Worm (Caenorhabditis elegans): Measurements from ENCODE around the gene ral-1.

Gene ral-1

DNA sequence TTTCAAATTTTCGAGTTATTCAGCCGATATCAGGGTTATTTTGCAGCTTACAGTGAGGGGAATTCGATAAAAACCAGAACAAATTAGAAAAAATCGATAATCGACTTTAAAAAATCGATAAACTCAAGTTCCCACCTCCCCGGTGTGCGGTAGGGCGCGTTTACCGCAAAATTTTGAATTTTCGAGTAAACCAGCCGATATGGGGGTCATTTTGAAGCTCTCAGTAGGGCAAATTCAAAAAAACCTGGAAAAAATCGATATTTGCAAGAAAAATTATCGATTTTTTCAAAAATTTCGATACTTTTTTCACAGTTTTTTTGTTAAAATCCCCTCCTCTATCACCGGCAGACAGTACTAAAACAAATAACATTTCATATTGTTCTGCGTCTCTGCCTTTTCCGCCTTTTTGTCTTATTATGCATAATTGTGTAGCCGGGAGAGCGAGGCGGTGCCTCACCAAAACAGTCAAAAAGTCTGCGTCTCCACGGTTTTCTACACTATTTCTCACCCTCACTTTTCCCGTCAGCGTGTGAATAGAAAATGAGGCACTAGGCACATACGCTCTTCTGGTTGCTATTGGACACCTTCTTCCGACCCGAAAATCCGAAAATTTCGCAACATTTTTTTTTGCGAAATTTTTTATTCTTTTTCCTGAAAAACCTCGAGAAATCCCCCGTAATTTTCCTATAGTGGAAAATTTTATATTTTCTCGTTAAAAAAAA lies at the start of gene ral-1:
ral-1 (plus strand) TSS at position 435 of the 722 bp plus-strand sequence.
- TF ChIP-seq bed-3 (GFP tag; optimal IDR thresholded peaks at IDR 0.05) (no peak), mab-5 (tag; optimal IDR thresholded peaks at IDR 0.05) (no peak), ceh-39 (tag; optimal IDR thresholded peaks at IDR 0.05) (no peak), M03D4.4 (tag; optimal IDR thresholded peaks at IDR 0.05) (no peak), lin-32 (GFP tag; optimal IDR thresholded peaks at IDR 0.05) (no peak), ham-2 (GFP tag; optimal IDR thresholded peaks at IDR 0.05) (peak; percentile 60), nhr-237 (tag; optimal IDR thresholded peaks at IDR 0.05) (no peak), sem-2 (GFP tag; optimal IDR thresholded peaks at IDR 0.05) (no peak), snpc-4 (tag; optimal IDR thresholded peaks at IDR 0.05) (no peak), cnd-1 (tag; optimal IDR thresholded peaks at IDR 0.05) (no peak), flh-1 (GFP tag; optimal IDR thresholded peaks at IDR 0.05) (no peak), nhr-12 (tag; optimal IDR thresholded peaks at IDR 0.05) (no peak), pha-4 (tag; optimal IDR thresholded peaks at IDR 0.05) (no peak), ces-1 (GFP tag; optimal IDR thresholded peaks at IDR 0.05) (no peak), lin-13 (tag; optimal IDR thresholded peaks at IDR 0.05) (no peak), mep-1 (tag; optimal IDR thresholded peaks at IDR 0.05) (no peak), elt-1 (tag; optimal IDR thresholded peaks at IDR 0.05; ENCODE audit: borderline replicate concordance, insufficient read depth) (no peak), blmp-1 (tag; optimal IDR thresholded peaks at IDR 0.05) (no peak), tbx-8 (GFP tag; optimal IDR thresholded peaks at IDR 0.05) (no peak), ztf-11 (tag; optimal IDR thresholded peaks at IDR 0.05) (peak; percentile 2), lsy-2 (tag; optimal IDR thresholded peaks at IDR 0.05) (peak; percentile 1), unc-62 (GFP tag; optimal IDR thresholded peaks at IDR 0.05) (peak; percentile 1), nhr-28 (tag; optimal IDR thresholded peaks at IDR 0.05) (no peak), drap-1 (GFP tag; optimal IDR thresholded peaks at IDR 0.05) (no peak), elt-3 (tag; optimal IDR thresholded peaks at IDR 0.05) (no peak), nhr-2 (tag; optimal IDR thresholded peaks at IDR 0.05) (no peak)

DNA sequence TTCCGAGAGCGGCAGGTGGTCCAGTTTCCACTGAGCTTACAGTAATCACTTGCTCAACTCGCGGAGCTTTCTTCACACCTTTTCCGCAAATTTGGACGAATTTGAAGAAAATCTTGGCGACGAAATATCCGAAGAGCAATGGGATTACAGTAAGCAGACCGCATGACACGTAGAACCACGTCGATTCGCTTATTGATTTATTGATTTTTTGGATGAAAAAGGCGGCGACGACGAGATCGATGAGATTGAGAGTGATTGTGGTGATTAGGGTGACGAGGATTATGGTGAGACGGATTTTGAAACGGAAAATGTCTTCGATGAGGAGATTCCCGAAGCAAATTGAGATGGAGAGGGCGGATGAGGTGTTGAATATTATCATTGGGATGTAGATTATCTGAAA lies 47.4 kb upstream of the ral-1 start:
- TF ChIP-seq mep-1 (tag; optimal IDR thresholded peaks at IDR 0.05) (no peak), sptf-1 (tag; optimal IDR thresholded peaks at IDR 0.05) (no peak), unc-62 (GFP tag; optimal IDR thresholded peaks at IDR 0.05) (no peak), blmp-1 (tag; optimal IDR thresholded peaks at IDR 0.05) (no peak)

DNA sequence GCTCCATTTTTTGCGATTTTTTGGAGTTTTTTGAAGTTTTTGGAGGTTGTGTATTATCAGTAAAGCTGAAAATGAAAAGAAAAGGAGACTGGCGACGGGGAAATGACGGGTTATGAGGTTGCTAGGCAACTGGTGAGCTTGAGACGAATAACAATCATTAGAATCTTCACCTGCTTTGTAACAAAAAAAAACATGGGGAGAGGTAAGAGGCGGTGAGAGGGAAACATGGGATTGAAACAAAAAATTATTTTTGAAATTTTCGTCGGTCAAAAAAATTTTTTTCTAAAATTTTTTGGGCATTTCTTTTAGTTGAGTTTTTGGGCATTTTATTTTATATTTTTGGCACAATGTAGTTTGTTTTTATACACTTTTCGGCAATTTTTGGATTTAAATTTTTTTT lies 44.5 kb upstream of the ral-1 start, which contains the start of gene Y53G8AM.7:
Y53G8AM.7 (minus strand) TSS at position 101 of the 400 bp plus-strand sequence.
- TF ChIP-seq zip-8 (tag; optimal IDR thresholded peaks at IDR 0.05) (no peak), nhr-76 (tag; optimal IDR thresholded peaks at IDR 0.05) (no peak), blmp-1 (tag; optimal IDR thresholded peaks at IDR 0.05) (no peak), lin-13 (tag; optimal IDR thresholded peaks at IDR 0.05) (no peak), nhr-2 (tag; optimal IDR thresholded peaks at IDR 0.05) (no peak), ceh-43 (GFP tag; optimal IDR thresholded peaks at IDR 0.05) (no peak), drap-1 (GFP tag; optimal IDR thresholded peaks at IDR 0.05) (no peak), mab-5 (tag; optimal IDR thresholded peaks at IDR 0.05) (no peak), mep-1 (tag; optimal IDR thresholded peaks at IDR 0.05) (no peak), elt-3 (tag; optimal IDR thresholded peaks at IDR 0.05) (no peak)

DNA sequence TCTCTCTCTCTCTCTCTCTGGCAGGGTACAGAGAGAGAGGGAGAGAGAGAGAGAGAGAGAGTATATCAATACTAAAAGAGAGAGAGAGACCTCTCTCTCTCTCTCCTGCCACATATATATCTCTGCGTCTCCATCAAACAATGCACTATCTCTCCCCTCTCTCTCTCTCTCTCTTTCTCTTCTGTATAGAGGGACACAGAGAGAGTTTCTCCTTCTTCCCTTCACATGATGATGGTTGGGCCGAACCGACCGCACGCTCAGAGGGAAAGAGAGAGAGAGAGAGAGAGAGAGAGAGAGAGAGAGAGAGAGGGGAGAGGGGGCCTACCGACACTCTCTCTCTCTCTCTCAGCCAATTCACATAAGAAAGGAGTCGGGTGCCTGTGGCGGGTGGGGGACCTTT lies 39.4 kb upstream of the ral-1 start:
- TF ChIP-seq zip-8 (tag; optimal IDR thresholded peaks at IDR 0.05) (no peak), nhr-76 (tag; optimal IDR thresholded peaks at IDR 0.05) (no peak), unc-120 (tag; optimal IDR thresholded peaks at IDR 0.05; ENCODE audit: poor library complexity, severe bottlenecking) (peak; percentile 66), ceh-83 (GFP tag; optimal IDR thresholded peaks at IDR 0.05) (peak; percentile 68), unc-62 (GFP tag; optimal IDR thresholded peaks at IDR 0.05) (peak; percentile 93), M03D4.4 (tag; optimal IDR thresholded peaks at IDR 0.05) (peak; percentile 30), lin-13 (tag; optimal IDR thresholded peaks at IDR 0.05) (no peak), ceh-39 (tag; optimal IDR thresholded peaks at IDR 0.05) (no peak), cnd-1 (tag; optimal IDR thresholded peaks at IDR 0.05) (peak; percentile 37), ces-1 (GFP tag; optimal IDR thresholded peaks at IDR 0.05) (peak; percentile 55), elt-1 (tag; optimal IDR thresholded peaks at IDR 0.05; ENCODE audit: borderline replicate concordance, insufficient read depth) (no peak), lin-32 (GFP tag; optimal IDR thresholded peaks at IDR 0.05) (no peak), lsy-2 (tag; optimal IDR thresholded peaks at IDR 0.05) (peak; percentile 63), nhr-2 (tag; optimal IDR thresholded peaks at IDR 0.05) (no peak), nhr-237 (tag; optimal IDR thresholded peaks at IDR 0.05) (peak; percentile 52), tbx-8 (GFP tag; optimal IDR thresholded peaks at IDR 0.05) (peak; percentile 46), hlh-1 (tag; optimal IDR thresholded peaks at IDR 0.05) (no peak), sptf-1 (tag; optimal IDR thresholded peaks at IDR 0.05) (peak; percentile 66)

All from whole organism, mixed stage, embryonic.